Worm (Caenorhabditis elegans): ENCODE measurements around the gene sre-15.

DNA sequence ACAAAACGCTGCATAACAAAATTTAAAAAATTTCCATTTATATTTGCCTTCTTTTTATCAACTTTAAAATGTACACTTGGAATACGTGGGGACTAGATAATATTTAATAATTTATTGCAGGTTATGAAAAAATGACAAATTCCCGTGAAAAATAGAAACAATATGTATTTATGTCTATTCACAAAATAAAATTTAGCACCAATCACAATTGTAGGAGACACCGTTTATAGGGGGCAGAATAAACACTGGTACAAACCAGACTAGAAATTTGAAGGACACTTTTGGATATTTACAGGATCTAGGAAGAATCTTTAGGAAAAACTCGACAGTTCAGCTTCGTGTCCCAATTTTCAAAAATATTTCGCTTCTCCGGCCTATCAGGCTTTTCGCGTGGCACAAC is 25.8 kb upstream of the sre-15 start, which contains the start of gene C42C1.3:
- no peak for TF ChIP-seq lsy-2 (tag; optimal IDR thresholded peaks at IDR 0.05)
- TF ChIP-seq unc-39 (tag; optimal IDR thresholded peaks at IDR 0.05), result no peak
- no peak for TF ChIP-seq elt-3 (tag; optimal IDR thresholded peaks at IDR 0.05)
- no peak for TF ChIP-seq ces-1 (GFP tag; optimal IDR thresholded peaks at IDR 0.05)
- no peak for TF ChIP-seq nhr-237 (tag; optimal IDR thresholded peaks at IDR 0.05)
- no peak for TF ChIP-seq lin-13 (tag; optimal IDR thresholded peaks at IDR 0.05)
- no peak for TF ChIP-seq ztf-11 (tag; optimal IDR thresholded peaks at IDR 0.05)
- TF ChIP-seq ceh-83 (GFP tag; optimal IDR thresholded peaks at IDR 0.05), result no peak
